Fruit fly (Drosophila melanogaster) whole organism, embryonic: ENCODE measurements around the gene JMJD4.

Source experiments
- Atf-2 ChIP-seq: fragments of 200-800 bp; sonication (Bioruptor generic); optimal IDR thresholded peaks from 2 replicates; lab custom pipeline; 2016; ENCODE audit warnings: missing biosample characterization, missing genetic modification characterization
- CG10274 ChIP-seq: fragments of 200-800 bp; sonication (Bioruptor generic); optimal IDR thresholded peaks from 3 replicates; lab custom pipeline; 2017; ENCODE audit warnings: missing biosample characterization, mild to moderate bottlenecking, missing genetic modification characterization
- CG10321 ChIP-seq: fragments of 200-800 bp; sonication (Bioruptor generic); IDR thresholded peaks from 2 replicates; pipeline ENCODE4 v1.3.6; 2022; ENCODE audit warnings: missing biosample characterization, missing genetic modification characterization
- CG10979 ChIP-seq: fragments of 200-800 bp; sonication (Bioruptor generic); optimal IDR thresholded peaks from 2 replicates; lab custom pipeline; 2018; ENCODE audit warnings: missing biosample characterization, mild to moderate bottlenecking, missing genetic modification characterization, moderate library complexity
- CG15514 ChIP-seq: fragments of 200-800 bp; sonication (Bioruptor generic); optimal IDR thresholded peaks from 3 replicates; lab custom pipeline; 2017; ENCODE audit warnings: missing biosample characterization, missing genetic modification characterization, mild to moderate bottlenecking, moderate library complexity, missing genetic modification reagents
- CG2120 ChIP-seq: fragments of 200-800 bp; sonication (Bioruptor generic); optimal IDR thresholded peaks from 3 replicates; lab custom pipeline; 2016; ENCODE audit warnings: missing biosample characterization, missing genetic modification characterization
- CG2199 ChIP-seq: fragments of 200-800 bp; sonication (Bioruptor generic); IDR thresholded peaks from 3 replicates; pipeline ENCODE4 v1.3.6; 2022; ENCODE audit warnings: missing biosample characterization, missing genetic modification characterization
- CG4328 ChIP-seq: fragments of 200-800 bp; sonication (Bioruptor generic); optimal IDR thresholded peaks from 3 replicates; lab custom pipeline; 2017; ENCODE audit warnings: missing biosample characterization, missing genetic modification reagents, missing genetic modification characterization
- CG4424 ChIP-seq: fragments of 200-800 bp; sonication (Bioruptor generic); optimal IDR thresholded peaks from 3 replicates; lab custom pipeline; 2016; ENCODE audit warnings: missing biosample characterization, missing genetic modification characterization
- CG6683 ChIP-seq: fragments of 200-800 bp; sonication (Bioruptor generic); optimal IDR thresholded peaks from 2 replicates; lab custom pipeline; 2017; ENCODE audit warnings: missing biosample characterization, mild to moderate bottlenecking, missing genetic modification characterization, missing genetic modification reagents
- CG6854 ChIP-seq: fragments of 200-800 bp; sonication (Bioruptor generic); optimal IDR thresholded peaks from 3 replicates; lab custom pipeline; 2017; ENCODE audit warnings: missing biosample characterization, mild to moderate bottlenecking, missing genetic modification characterization
- CG7786 ChIP-seq: fragments of 200-800 bp; sonication (Bioruptor generic); optimal IDR thresholded peaks from 2 replicates; lab custom pipeline; 2016; ENCODE audit warnings: missing biosample characterization, missing genetic modification characterization
- CG8765 ChIP-seq: fragments of 200-800 bp; sonication (Bioruptor generic); IDR thresholded peaks from 2 replicates; pipeline ENCODE4 v1.3.6; 2022; ENCODE audit warnings: missing biosample characterization, missing genetic modification characterization
- CkIIα-i1 ChIP-seq: fragments of 200-800 bp; sonication (Bioruptor generic); IDR thresholded peaks from 2 replicates; pipeline ENCODE4 v1.3.6; 2022; ENCODE audit warnings: missing biosample characterization, missing genetic modification characterization
- D ChIP-seq, 2 experiments: fragments of 200-800 bp in 1 of 2; fragments of >200 bp in 1 of 2; sonication (Bioruptor generic) in 1 of 2; optimal IDR thresholded peaks; 2 replicates in 1 of 2; 3 replicates in 1 of 2; lab custom pipeline; 2017; ENCODE audit warnings: mild to moderate bottlenecking in 1 of 2, missing biosample characterization in 1 of 2, missing genetic modification characterization in 1 of 2, missing genetic modification reagents in 1 of 2
- Dref ChIP-seq: fragments of 200-800 bp; sonication (Bioruptor generic); IDR thresholded peaks from 2 replicates; pipeline ENCODE4 v1.3.6; 2022; ENCODE audit warnings: missing biosample characterization, missing genetic modification characterization
- GATAe ChIP-seq: fragments of 200-800 bp; sonication (Bioruptor generic); conservative IDR thresholded peaks from 2 replicates; pipeline ENCODE4 v1.3.6; 2022; ENCODE audit warnings: missing biosample characterization, missing genetic modification characterization
- Hr3 ChIP-seq: fragments of 200-800 bp; sonication (Bioruptor generic); optimal IDR thresholded peaks from 3 replicates; lab custom pipeline; 2016; ENCODE audit warnings: missing biosample characterization, missing genetic modification characterization
- MBD-R2 ChIP-seq: fragments of 200-800 bp; sonication (Bioruptor generic); IDR thresholded peaks from 2 replicates; pipeline ENCODE4 v1.3.6; 2022; ENCODE audit warnings: missing biosample characterization, missing genetic modification characterization
- MESR4 ChIP-seq: fragments of 200-800 bp; sonication (Bioruptor generic); optimal IDR thresholded peaks from 2 replicates; lab custom pipeline; 2018; ENCODE audit warnings: missing biosample characterization, mild to moderate bottlenecking, missing genetic modification characterization, moderate library complexity
- Meics ChIP-seq: fragments of 200-800 bp; sonication (Bioruptor generic); optimal IDR thresholded peaks from 2 replicates; lab custom pipeline; 2017; ENCODE audit warnings: missing biosample characterization, mild to moderate bottlenecking, missing genetic modification characterization
- Oli ChIP-seq: fragments of 200-800 bp; sonication (Bioruptor generic); optimal IDR thresholded peaks from 2 replicates; lab custom pipeline; 2018; ENCODE audit warnings: missing biosample characterization, mild to moderate bottlenecking, missing genetic modification characterization, moderate library complexity
- Optix ChIP-seq: fragments of 200-800 bp; sonication (Bioruptor generic); IDR thresholded peaks from 3 replicates; pipeline ENCODE4 v1.3.6; 2022; ENCODE audit warnings: missing biosample characterization, missing genetic modification characterization
- Rx ChIP-seq: fragments of 200-800 bp; sonication (Bioruptor generic); IDR thresholded peaks from 2 replicates; pipeline ENCODE4 v1.3.6; 2022; ENCODE audit warnings: missing biosample characterization, missing genetic modification characterization
- Ssrp ChIP-seq: fragments of 200-800 bp; sonication (Bioruptor generic); optimal IDR thresholded peaks from 2 replicates; lab custom pipeline; 2018; ENCODE audit warnings: missing biosample characterization, mild to moderate bottlenecking, missing genetic modification characterization, moderate library complexity
- ap ChIP-seq: fragments of 200-800 bp; sonication (Bioruptor generic); IDR thresholded peaks from 2 replicates; pipeline ENCODE4 v1.3.6; 2022; ENCODE audit warnings: missing biosample characterization, missing genetic modification characterization
- bowl ChIP-seq: fragments of 200-800 bp; sonication (Bioruptor generic); IDR thresholded peaks from 2 replicates; pipeline ENCODE4 v1.3.6; 2022; ENCODE audit warnings: missing biosample characterization, missing genetic modification characterization
- cad ChIP-seq: fragments of >200 bp; optimal IDR thresholded peaks from 2 replicates; lab custom pipeline; 2017; ENCODE audit warnings: missing biosample characterization, missing genetic modification characterization
- cato ChIP-seq: fragments of 200-800 bp; sonication (Bioruptor generic); optimal IDR thresholded peaks from 2 replicates; lab custom pipeline; 2016; ENCODE audit warnings: missing biosample characterization, missing genetic modification characterization, borderline replicate concordance
- dmrt99B ChIP-seq: fragments of 200-800 bp; sonication (Bioruptor generic); optimal IDR thresholded peaks from 2 replicates; lab custom pipeline; 2018; ENCODE audit warnings: missing biosample characterization, mild to moderate bottlenecking, missing genetic modification characterization, moderate library complexity
- dysf ChIP-seq: fragments of 200-800 bp; sonication (Bioruptor generic); IDR thresholded peaks from 3 replicates; pipeline ENCODE4 v1.3.6; 2022; ENCODE audit warnings: missing biosample characterization, missing genetic modification characterization
- h ChIP-seq: fragments of >200 bp; optimal IDR thresholded peaks from 2 replicates; lab custom pipeline; 2017
- lov ChIP-seq, 2 experiments: fragments of 200-800 bp in 1 of 2; fragments of >200 bp in 1 of 2; sonication (Bioruptor generic) in 1 of 2; IDR thresholded peaks in 1 of 2; optimal IDR thresholded peaks in 1 of 2; 2 replicates in 1 of 2; 3 replicates in 1 of 2; pipeline versions ENCODE4 v1.3.6 to Lab custom; 2017 to 2022; ENCODE audit warnings: missing biosample characterization in 1 of 2, missing genetic modification characterization in 1 of 2
- pho ChIP-seq: fragments of 200-800 bp; sonication (Bioruptor generic); optimal IDR thresholded peaks from 2 replicates; lab custom pipeline; 2016; ENCODE audit warnings: missing biosample characterization, missing genetic modification characterization
- prd ChIP-seq, 3 experiments: fragments of >200 bp in 2 of 3; fragments of 200-800 bp in 1 of 3; sonication (Bioruptor generic) in 1 of 3; optimal IDR thresholded peaks in 2 of 3; IDR thresholded peaks in 1 of 3; 2 replicates in 2 of 3; 3 replicates in 1 of 3; pipeline versions ENCODE4 v1.3.6 to Lab custom; 2017 to 2022; ENCODE audit warnings: missing biosample characterization in 1 of 3, missing genetic modification characterization in 1 of 3
- salm ChIP-seq: fragments of 200-800 bp; sonication (Bioruptor generic); optimal IDR thresholded peaks from 2 replicates; lab custom pipeline; 2018; ENCODE audit warnings: missing biosample characterization, mild to moderate bottlenecking, missing genetic modification characterization
- sens ChIP-seq: fragments of 200-800 bp; sonication (Bioruptor generic); peaks from one replicate; lab custom pipeline; 2016; ENCODE audit warnings: missing biosample characterization, missing genetic modification characterization
- slp2 ChIP-seq: fragments of 200-800 bp; sonication (Bioruptor generic); optimal IDR thresholded peaks from 2 replicates; lab custom pipeline; 2016; ENCODE audit warnings: missing biosample characterization, missing genetic modification characterization
- sob ChIP-seq: fragments of 200-800 bp; sonication (Bioruptor generic); IDR thresholded peaks from 2 replicates; pipeline ENCODE4 v1.3.6; 2022; ENCODE audit warnings: missing biosample characterization, missing genetic modification characterization
- sqz ChIP-seq: fragments of 200-800 bp; sonication (Bioruptor generic); optimal IDR thresholded peaks from 3 replicates; lab custom pipeline; 2018; ENCODE audit warnings: missing biosample characterization, mild to moderate bottlenecking, missing genetic modification characterization
- stc ChIP-seq: fragments of 200-800 bp; sonication (Bioruptor generic); IDR thresholded peaks from 2 replicates; pipeline ENCODE4 v1.3.6; 2022; ENCODE audit warnings: missing biosample characterization, missing genetic modification characterization
- tin ChIP-seq: fragments of 200-800 bp; sonication (Bioruptor generic); optimal IDR thresholded peaks from 3 replicates; lab custom pipeline; 2016; ENCODE audit warnings: missing biosample characterization, missing genetic modification characterization
- trem ChIP-seq: fragments of 200-800 bp; optimal IDR thresholded peaks from 3 replicates; lab custom pipeline; 2019; ENCODE audit warnings: missing biosample characterization, mild to moderate bottlenecking, missing genetic modification characterization, moderate library complexity
- trh ChIP-seq: fragments of 200-800 bp; sonication (Bioruptor generic); optimal IDR thresholded peaks from 2 replicates; lab custom pipeline; 2016; ENCODE audit warnings: missing biosample characterization, missing genetic modification characterization
- z ChIP-seq: fragments of 200-800 bp; sonication (Bioruptor generic); IDR thresholded peaks from 3 replicates; pipeline ENCODE4 v1.3.6; 2022; ENCODE audit warnings: missing biosample characterization, missing genetic modification characterization
- zen ChIP-seq: fragments of 200-800 bp; sonication (Bioruptor generic); optimal IDR thresholded peaks from 3 replicates; lab custom pipeline; 2018; ENCODE audit warnings: missing biosample characterization, mild to moderate bottlenecking, missing genetic modification characterization, moderate library complexity

The JMJD4 gene

DNA sequence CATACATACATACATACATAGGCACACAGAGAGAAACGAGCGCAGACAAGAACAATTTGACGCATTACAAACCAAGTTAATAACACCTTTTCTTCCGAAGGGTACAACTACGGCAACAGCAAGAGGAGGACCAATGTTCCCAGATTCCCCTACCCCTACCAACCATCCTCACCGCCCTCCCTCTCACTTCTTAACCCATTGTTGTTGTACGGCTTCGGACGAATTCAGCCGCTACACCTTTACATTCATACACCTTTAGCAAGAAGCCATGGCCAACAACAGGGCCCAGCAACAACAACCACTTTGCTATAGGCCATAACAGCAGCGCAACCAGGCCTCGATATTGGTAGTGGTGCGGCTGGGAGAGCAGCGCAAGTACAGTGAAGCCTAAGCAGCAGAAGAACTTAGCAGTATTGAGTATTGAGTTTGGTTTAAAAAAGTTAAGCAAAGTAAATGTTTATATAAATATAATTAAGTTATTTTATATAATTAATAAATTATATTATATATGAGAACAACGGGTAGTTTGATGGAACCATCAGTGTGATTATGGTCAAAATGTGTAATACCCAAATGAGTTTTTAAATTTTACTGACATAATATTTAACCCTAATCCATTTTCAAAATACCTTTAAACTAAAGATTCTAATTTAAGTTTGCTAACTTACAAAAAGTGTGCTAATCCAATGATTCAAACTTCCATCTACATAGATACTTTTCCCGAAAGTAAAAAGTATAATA lies 8.5 kb downstream of the JMJD4 start (continued):
- peak; percentile 60; the same call in 1 of the 3 replicates for TF ChIP-seq CG2199
- peak; percentile 12 for TF ChIP-seq CG4424 (GFP tag; lab: Kevin White, UChicago)
- TF ChIP-seq ap (GFP tag; lab: Robert Waterston, UW) = 0 out of 2 replicates have a peak, but pooled peaks have one; percentile 6
- TF ChIP-seq MBD-R2 (GFP tag; lab: Robert Waterston, UW) = 0 out of 2 replicates have a peak, but pooled peaks have one; percentile 17
- TF ChIP-seq Hr3 (GFP tag; lab: Kevin White, UChicago) = peak; percentile 10
- peak; percentile 27 for TF ChIP-seq dmrt99B
- TF ChIP-seq GATAe (GFP tag; lab: Robert Waterston, UW) = peak; percentile 23; the same call in 1 of the 2 replicates
- TF ChIP-seq Meics (GFP tag; lab: Kevin White, UChicago) = peak; percentile 26
- TF ChIP-seq CG15514 (GFP tag; lab: Kevin White, UChicago) = peak; percentile 22
- no peak for TF ChIP-seq CG10979
- peak; percentile 66; the same call in 2 of the 3 replicates for TF ChIP-seq dysf (GFP tag; lab: Robert Waterston, UW)

DNA sequence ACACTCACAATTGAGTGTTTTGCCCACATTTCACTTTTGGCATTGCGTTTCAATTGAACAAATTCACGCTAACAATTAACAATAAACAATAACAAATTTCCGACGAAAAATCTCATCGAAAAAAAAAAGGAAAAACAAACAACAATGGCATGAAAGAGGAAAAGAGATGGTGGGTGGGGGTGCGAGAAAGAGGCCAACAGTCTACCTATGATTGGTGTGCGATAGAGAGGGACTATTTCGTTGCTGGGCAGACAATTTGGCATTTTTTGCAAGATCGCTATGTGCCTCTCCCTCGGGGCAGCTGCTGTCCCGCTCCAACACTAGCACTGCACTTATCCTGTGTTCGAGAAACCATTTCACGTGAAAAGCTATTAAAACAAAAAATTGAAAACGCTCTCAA lies 9.2 kb downstream of the JMJD4 start:
- TF ChIP-seq CkIIα-i1 (no peak), CG6683 (GFP tag; lab: Kevin White, UChicago) (no peak), zen (tag; lab: Kevin White, UChicago) (peak; percentile 48), Atf-2 (GFP tag; lab: Kevin White, UChicago) (no peak), sob (GFP tag; lab: Robert Waterston, UW) (no peak), CG6854 (no peak), CG10321 (GFP tag; lab: Robert Waterston, UW) (peak; percentile 64), prd (optimal IDR thresholded peaks at IDR 0.05; lab: Kevin White, UChicago) (no peak), prd (GFP tag; IDR thresholded peaks at IDR 0.05; lab: Robert Waterston, UW) (no peak), Dref (GFP tag; lab: Robert Waterston, UW) (no peak), cato (GFP tag; lab: Kevin White, UChicago) (no peak), sens (GFP tag; lab: Kevin White, UChicago) (peak; percentile 77), cad (GFP tag; lab: Kevin White, UChicago) (peak; percentile 8), salm (tag; lab: Kevin White, UChicago) (no peak), D (optimal IDR thresholded peaks at IDR 0.05; lab: Kevin White, UChicago) (peak; percentile 67), D (GFP tag; optimal IDR thresholded peaks at IDR 0.05; lab: Kevin White, UChicago) (no peak), CG10274 (GFP tag; lab: Kevin White, UChicago) (no peak), Oli (tag; lab: Kevin White, UChicago) (no peak), pho (GFP tag; lab: Kevin White, UChicago) (no peak), z (peak; percentile 85), sqz (peak; percentile 64), Rx (GFP tag; lab: Robert Waterston, UW) (no peak)
- TF ChIP-seq, all 482 proteins: peak for 7

DNA sequence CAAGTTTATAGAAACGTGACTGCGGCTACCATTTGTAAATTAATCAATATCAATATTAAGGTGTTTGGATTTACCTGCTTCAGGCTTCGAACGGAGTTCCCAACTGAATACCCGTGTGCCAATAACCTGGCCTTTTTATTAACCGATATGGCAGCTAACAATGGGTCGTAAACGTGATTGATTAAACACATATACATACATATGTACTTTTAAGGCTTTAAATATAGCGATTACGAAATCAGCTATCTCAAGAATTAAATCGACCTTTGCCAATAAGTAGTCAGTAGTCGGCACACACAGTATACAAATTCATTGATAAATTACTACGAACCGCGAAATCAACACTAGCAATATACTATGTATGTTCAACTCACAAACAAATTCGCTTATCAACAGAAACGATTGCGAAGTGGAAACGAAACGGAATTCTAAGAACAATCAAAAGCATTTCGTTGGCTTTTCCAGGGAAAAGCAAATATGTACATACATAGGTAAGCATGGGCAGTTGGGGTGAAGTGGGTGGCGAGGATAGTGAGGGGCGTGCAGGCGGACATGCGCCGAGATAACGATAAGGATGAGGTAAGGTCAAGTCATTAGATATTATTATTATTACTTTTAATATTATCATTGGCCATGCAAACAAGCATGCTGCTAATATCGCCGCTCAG lies 10.4 kb downstream of the JMJD4 start:
- TF ChIP-seq Optix (peak; percentile 41; the same call in 1 of the 3 replicates), lov (optimal IDR thresholded peaks at IDR 0.05; lab: Kevin White, UChicago) (no peak), lov (GFP tag; IDR thresholded peaks at IDR 0.05; lab: Robert Waterston, UW) (no peak), CG7786 (GFP tag; lab: Kevin White, UChicago) (no peak), CG8765 (GFP tag; lab: Robert Waterston, UW) (no peak), h (lab: Kevin White, UChicago) (no peak), CG4328 (GFP tag; lab: Kevin White, UChicago) (peak; percentile 68), MESR4 (GFP tag; lab: Kevin White, UChicago) (peak; percentile 14), trem (tag; lab: Kevin White, UChicago) (peak; percentile 6), stc (GFP tag; lab: Robert Waterston, UW) (peak; percentile 49; the same call in 1 of the 2 replicates), bowl (GFP tag; lab: Robert Waterston, UW) (no peak), CG2120 (peak; percentile 38), tin (GFP tag; lab: Kevin White, UChicago) (no peak), Ssrp (tag; lab: Kevin White, UChicago) (no peak), slp2 (no peak), trh (GFP tag; lab: Kevin White, UChicago) (peak; percentile 1), dysf (GFP tag; lab: Robert Waterston, UW) (no peak)
